Fruit fly (Drosophila melanogaster) whole organism, embryonic: ENCODE results near the gene CG9928.

Experiments
- Ada2b ChIP-seq: fragments of 200-800 bp; sonication (Bioruptor generic); IDR thresholded peaks from 2 replicates; pipeline ENCODE4 v1.3.6; 2022; ENCODE audit warnings: missing biosample characterization, missing genetic modification characterization
- Aef1 ChIP-seq: fragments of 200-800 bp; sonication (Bioruptor generic); IDR thresholded peaks from 3 replicates; pipeline ENCODE4 v1.3.6; 2022; ENCODE audit warnings: missing biosample characterization, missing genetic modification characterization
- Asciz ChIP-seq: fragments of 200-800 bp; sonication (Bioruptor generic); optimal IDR thresholded peaks from 2 replicates; lab custom pipeline; 2017; ENCODE audit warnings: missing biosample characterization, mild to moderate bottlenecking, missing genetic modification characterization, missing genetic modification reagents
- BtbVII ChIP-seq: fragments of 200-800 bp; sonication (Bioruptor generic); optimal IDR thresholded peaks from 3 replicates; lab custom pipeline; 2017; ENCODE audit warnings: missing biosample characterization, mild to moderate bottlenecking, missing genetic modification characterization
- CG12219 ChIP-seq: fragments of 200-800 bp; sonication (Bioruptor generic); optimal IDR thresholded peaks from 3 replicates; lab custom pipeline; 2018; ENCODE audit warnings: missing biosample characterization, mild to moderate bottlenecking, missing genetic modification characterization
- CG14050 ChIP-seq: fragments of 200-800 bp; sonication (Bioruptor generic); IDR thresholded peaks from 3 replicates; pipeline ENCODE4 v1.3.6; 2022; ENCODE audit warnings: missing biosample characterization, missing genetic modification characterization
- CG1603 ChIP-seq: fragments of 200-800 bp; sonication (Bioruptor generic); optimal IDR thresholded peaks from 2 replicates; lab custom pipeline; 2019; ENCODE audit warnings: missing biosample characterization, mild to moderate bottlenecking, missing genetic modification characterization, moderate library complexity
- CG17568 ChIP-seq: fragments of 200-800 bp; sonication (Bioruptor generic); optimal IDR thresholded peaks from 2 replicates; lab custom pipeline; 2018; ENCODE audit warnings: missing biosample characterization, mild to moderate bottlenecking, missing genetic modification characterization, moderate library complexity
- CG18011 ChIP-seq: fragments of 200-800 bp; sonication (Bioruptor generic); optimal IDR thresholded peaks from 2 replicates; lab custom pipeline; 2017; ENCODE audit warnings: missing biosample characterization, missing genetic modification characterization, mild to moderate bottlenecking, moderate library complexity, missing genotype
- CG4404 ChIP-seq: fragments of 200-800 bp; sonication (Bioruptor generic); IDR thresholded peaks from 2 replicates; pipeline ENCODE4 v1.3.6; 2022; ENCODE audit warnings: missing biosample characterization, missing genetic modification characterization
- CG6175 ChIP-seq: fragments of 200-800 bp; sonication (Bioruptor generic); IDR thresholded peaks from 3 replicates; pipeline ENCODE4 v1.3.6; 2022; ENCODE audit warnings: missing biosample characterization, missing genetic modification characterization
- CG6654 ChIP-seq: fragments of 200-800 bp; sonication (Bioruptor generic); optimal IDR thresholded peaks from 2 replicates; lab custom pipeline; 2017; ENCODE audit warnings: missing biosample characterization, mild to moderate bottlenecking, missing genetic modification characterization
- CG8765 ChIP-seq: fragments of 200-800 bp; sonication (Bioruptor generic); IDR thresholded peaks from 2 replicates; pipeline ENCODE4 v1.3.6; 2022; ENCODE audit warnings: missing biosample characterization, missing genetic modification characterization
- CG9437 ChIP-seq: fragments of 200-800 bp; sonication (Bioruptor generic); optimal IDR thresholded peaks from 2 replicates; lab custom pipeline; 2018; ENCODE audit warnings: missing biosample characterization, mild to moderate bottlenecking, missing genetic modification characterization
- CG9797 ChIP-seq: fragments of 200-800 bp; sonication (Bioruptor generic); optimal IDR thresholded peaks from 3 replicates; lab custom pipeline; 2018; ENCODE audit warnings: missing biosample characterization, mild to moderate bottlenecking, missing genetic modification characterization
- CkIIα-i1 ChIP-seq: fragments of 200-800 bp; sonication (Bioruptor generic); IDR thresholded peaks from 2 replicates; pipeline ENCODE4 v1.3.6; 2022; ENCODE audit warnings: missing biosample characterization, missing genetic modification characterization
- D19B ChIP-seq: fragments of 200-800 bp; sonication (Bioruptor generic); optimal IDR thresholded peaks from 2 replicates; lab custom pipeline; 2017; ENCODE audit warnings: missing biosample characterization, mild to moderate bottlenecking, missing genetic modification characterization
- Deaf1 ChIP-seq: fragments of 200-800 bp; optimal IDR thresholded peaks from 3 replicates; lab custom pipeline; 2019; ENCODE audit warnings: missing biosample characterization, mild to moderate bottlenecking, missing genetic modification characterization, moderate library complexity
- Dp ChIP-seq: fragments of 200-800 bp; sonication (Bioruptor generic); optimal IDR thresholded peaks from 2 replicates; lab custom pipeline; 2018; ENCODE audit warnings: missing biosample characterization, mild to moderate bottlenecking, missing genetic modification characterization, moderate library complexity
- Eip74EF ChIP-seq, 2 experiments: fragments of 200-800 bp in 1 of 2; fragments of >200 bp in 1 of 2; sonication (Bioruptor generic) in 1 of 2; optimal IDR thresholded peaks; 2 replicates each; lab custom pipeline; 2017 to 2019; ENCODE audit warnings: missing biosample characterization in 2 of 2, missing genetic modification characterization in 2 of 2, mild to moderate bottlenecking in 1 of 2, moderate library complexity in 1 of 2
- H15 ChIP-seq: fragments of 200-800 bp; sonication (Bioruptor generic); IDR thresholded peaks from 3 replicates; pipeline ENCODE4 v1.3.6; 2022; ENCODE audit warnings: missing biosample characterization, missing genetic modification characterization
- Hmr ChIP-seq: fragments of 200-800 bp; sonication (Bioruptor generic); optimal IDR thresholded peaks from 3 replicates; lab custom pipeline; 2017; ENCODE audit warnings: mild to moderate bottlenecking, missing biosample characterization, missing genetic modification reagents, missing genetic modification characterization
- Jarid2 ChIP-seq: fragments of 200-800 bp; sonication (Bioruptor generic); optimal IDR thresholded peaks from 3 replicates; lab custom pipeline; 2017; ENCODE audit warnings: mild to moderate bottlenecking, missing biosample characterization, missing genetic modification reagents, missing genetic modification characterization
- MESR4 ChIP-seq: fragments of 200-800 bp; sonication (Bioruptor generic); optimal IDR thresholded peaks from 2 replicates; lab custom pipeline; 2018; ENCODE audit warnings: missing biosample characterization, mild to moderate bottlenecking, missing genetic modification characterization, moderate library complexity
- Max ChIP-seq: fragments of 200-800 bp; sonication (Bioruptor generic); optimal IDR thresholded peaks from 2 replicates; lab custom pipeline; 2016; ENCODE audit warnings: missing biosample characterization, mild to moderate bottlenecking, missing genetic modification characterization
- Mrtf ChIP-seq: fragments of 200-800 bp; sonication (Bioruptor generic); IDR thresholded peaks from 3 replicates; pipeline ENCODE4 v1.3.6; 2022; ENCODE audit warnings: missing biosample characterization, missing genetic modification characterization
- Nf-YA ChIP-seq: fragments of 200-800 bp; sonication (Bioruptor generic); IDR thresholded peaks from 2 replicates; pipeline ENCODE4 v1.3.6; 2022; ENCODE audit warnings: missing biosample characterization, missing genetic modification characterization
- Oaz ChIP-seq: fragments of 200-800 bp; sonication (Bioruptor generic); IDR thresholded peaks from 2 replicates; pipeline ENCODE4 v1.3.6; 2022; ENCODE audit warnings: missing biosample characterization, missing genetic modification characterization
- Ptx1 ChIP-seq: fragments of 200-800 bp; sonication (Bioruptor generic); IDR thresholded peaks from 2 replicates; pipeline ENCODE4 v1.3.6; 2022; ENCODE audit warnings: missing biosample characterization, missing genetic modification characterization
- Side ChIP-seq: fragments of 200-800 bp; sonication (Bioruptor generic); optimal IDR thresholded peaks from 2 replicates; lab custom pipeline; 2016; ENCODE audit warnings: missing biosample characterization, missing genetic modification characterization
- Six4 ChIP-seq: fragments of 200-800 bp; sonication (Bioruptor generic); optimal IDR thresholded peaks from 2 replicates; lab custom pipeline; 2016; ENCODE audit warnings: missing biosample characterization, missing genetic modification characterization
- al ChIP-seq: fragments of 200-800 bp; sonication (Bioruptor generic); IDR thresholded peaks from 2 replicates; pipeline ENCODE4 v1.3.6; 2022; ENCODE audit warnings: missing biosample characterization, missing genetic modification characterization
- bcd ChIP-seq: fragments of 200-800 bp; sonication (Bioruptor generic); optimal IDR thresholded peaks from 2 replicates; lab custom pipeline; 2017; ENCODE audit warnings: missing biosample characterization, mild to moderate bottlenecking, missing genetic modification characterization
- danr ChIP-seq: fragments of 200-800 bp; sonication (Bioruptor generic); IDR thresholded peaks from 2 replicates; pipeline ENCODE4 v1.3.6; 2022; ENCODE audit warnings: missing biosample characterization, missing genetic modification characterization
- dmrt11E ChIP-seq: fragments of 200-800 bp; sonication (Bioruptor generic); optimal IDR thresholded peaks from 3 replicates; lab custom pipeline; 2018; ENCODE audit warnings: missing biosample characterization, mild to moderate bottlenecking, missing genetic modification characterization, moderate library complexity
- dmrt99B ChIP-seq: fragments of 200-800 bp; sonication (Bioruptor generic); optimal IDR thresholded peaks from 2 replicates; lab custom pipeline; 2018; ENCODE audit warnings: missing biosample characterization, mild to moderate bottlenecking, missing genetic modification characterization, moderate library complexity
- eyg ChIP-seq: fragments of 200-800 bp; sonication (Bioruptor generic); optimal IDR thresholded peaks from 3 replicates; lab custom pipeline; 2016; ENCODE audit warnings: missing biosample characterization, missing genetic modification characterization
- gfzf ChIP-seq: fragments of 200-800 bp; sonication (Bioruptor generic); optimal IDR thresholded peaks from 2 replicates; lab custom pipeline; 2016; ENCODE audit warnings: missing biosample characterization, mild to moderate bottlenecking, missing genetic modification characterization, moderate library complexity
- mirr ChIP-seq: fragments of 200-800 bp; sonication (Bioruptor generic); optimal IDR thresholded peaks from 3 replicates; lab custom pipeline; 2018; ENCODE audit warnings: missing biosample characterization, mild to moderate bottlenecking, missing genetic modification characterization
- nmo ChIP-seq: fragments of 200-800 bp; sonication (Bioruptor generic); optimal IDR thresholded peaks from 2 replicates; lab custom pipeline; 2018; ENCODE audit warnings: missing biosample characterization, mild to moderate bottlenecking, missing genetic modification characterization, moderate library complexity
- p53 ChIP-seq: fragments of 200-800 bp; sonication (Bioruptor generic); optimal IDR thresholded peaks from 2 replicates; lab custom pipeline; 2016; ENCODE audit warnings: missing biosample characterization, missing genetic modification characterization
- pho ChIP-seq: fragments of 200-800 bp; sonication (Bioruptor generic); optimal IDR thresholded peaks from 2 replicates; lab custom pipeline; 2016; ENCODE audit warnings: missing biosample characterization, missing genetic modification characterization
- pzg ChIP-seq: fragments of 200-800 bp; sonication (Bioruptor generic); optimal IDR thresholded peaks from 3 replicates; lab custom pipeline; 2018; ENCODE audit warnings: missing biosample characterization, mild to moderate bottlenecking, missing genetic modification characterization, moderate library complexity
- row ChIP-seq: fragments of 200-800 bp; sonication (Bioruptor generic); IDR thresholded peaks from 3 replicates; pipeline ENCODE4 v1.3.6; 2022; ENCODE audit warnings: missing biosample characterization, missing genetic modification characterization
- schlank ChIP-seq: fragments of 200-800 bp; sonication (Bioruptor generic); optimal IDR thresholded peaks from 2 replicates; lab custom pipeline; 2018; ENCODE audit warnings: missing biosample characterization, mild to moderate bottlenecking, missing genetic modification characterization
- sens ChIP-seq: fragments of 200-800 bp; sonication (Bioruptor generic); peaks from one replicate; lab custom pipeline; 2016; ENCODE audit warnings: missing biosample characterization, missing genetic modification characterization
- sisA ChIP-seq: fragments of 200-800 bp; sonication (Bioruptor generic); IDR thresholded peaks from 2 replicates; pipeline ENCODE4 v1.3.6; 2022; ENCODE audit warnings: missing biosample characterization, missing genetic modification characterization
- stc ChIP-seq: fragments of 200-800 bp; sonication (Bioruptor generic); IDR thresholded peaks from 2 replicates; pipeline ENCODE4 v1.3.6; 2022; ENCODE audit warnings: missing biosample characterization, missing genetic modification characterization
- trh ChIP-seq: fragments of 200-800 bp; sonication (Bioruptor generic); optimal IDR thresholded peaks from 2 replicates; lab custom pipeline; 2016; ENCODE audit warnings: missing biosample characterization, missing genetic modification characterization

The CG9928 gene

dm6 chr2L:13164994-13165801 lies 22.5 kb upstream of the CG9928 start, which contains the start of gene Sirt1 (continued):
- TF ChIP-seq CG6175 (0 out of 3 replicates have a peak, but pooled peaks have one; percentile 36), schlank (tag; lab: Kevin White, UChicago) (peak; percentile 41), CG9437 (peak; percentile 94), Max (peak; percentile 49), CG6654 (GFP tag; lab: Kevin White, UChicago) (peak; percentile 67), sisA (GFP tag; lab: Robert Waterston, UW) (peak; percentile 78), H15 (GFP tag; lab: Robert Waterston, UW) (peak; percentile 56; the same call in 2 of the 3 replicates), eyg (GFP tag; lab: Kevin White, UChicago) (peak; percentile 4), row (GFP tag; lab: Robert Waterston, UW) (peak; percentile 93), Deaf1 (tag; lab: Kevin White, UChicago) (peak; percentile 59), D19B (peak; percentile 75), CG17568 (GFP tag; lab: Kevin White, UChicago) (peak; percentile 35), Ptx1 (GFP tag; lab: Robert Waterston, UW) (peak; percentile 89), pho (GFP tag; lab: Kevin White, UChicago) (peak; percentile 52), Eip74EF (GFP tag; optimal IDR thresholded peaks at IDR 0.05; lab: Kevin White, UChicago) (peak in 1 of 2 experiments; percentile 67), Dp (GFP tag; lab: Kevin White, UChicago) (no peak), Side (GFP tag; lab: Kevin White, UChicago) (no peak), al (GFP tag; lab: Robert Waterston, UW) (peak; percentile 77), dmrt99B (tag; lab: Kevin White, UChicago) (no peak), pzg (GFP tag; lab: Kevin White, UChicago) (peak; percentile 56), Oaz (GFP tag; lab: Robert Waterston, UW) (peak; percentile 59), stc (GFP tag; lab: Robert Waterston, UW) (peak; percentile 50; the same call in 1 of the 2 replicates), Aef1 (GFP tag; lab: Robert Waterston, UW) (peak; percentile 71; the same call in 2 of the 3 replicates), nmo (GFP tag; lab: Kevin White, UChicago) (peak; percentile 95), CG14050 (GFP tag; lab: Robert Waterston, UW) (0 out of 3 replicates have a peak, but pooled peaks have one; percentile 47), gfzf (GFP tag; lab: Kevin White, UChicago) (peak; percentile 82), CG9797 (peak; percentile 70), CkIIα-i1 (no peak), mirr (GFP tag; lab: Kevin White, UChicago) (no peak), Asciz (GFP tag; lab: Kevin White, UChicago) (peak; percentile 48), dmrt11E (tag; lab: Kevin White, UChicago) (peak; percentile 92), Six4 (GFP tag; lab: Kevin White, UChicago) (peak; percentile 83), CG18011 (GFP tag; lab: Kevin White, UChicago) (peak; percentile 47), CG4404 (peak; percentile 86), BtbVII (peak; percentile 53), danr (GFP tag; lab: Robert Waterston, UW) (no peak; the same call in 1 of the 2 replicates), p53 (GFP tag; lab: Kevin White, UChicago) (no peak), CG8765 (GFP tag; lab: Robert Waterston, UW) (peak; percentile 49; the same call in 1 of the 2 replicates), sens (peak; percentile 91), Hmr (GFP tag; lab: Kevin White, UChicago) (peak; percentile 86), Ada2b (GFP tag; lab: Robert Waterston, UW) (peak; percentile 28; the same call in 1 of the 2 replicates), Jarid2 (GFP tag; lab: Kevin White, UChicago) (peak; percentile 26), Nf-YA (no peak), MESR4 (GFP tag; lab: Kevin White, UChicago) (peak; percentile 99), bcd (peak; percentile 91), CG12219 (peak; percentile 16), Mrtf (GFP tag; lab: Robert Waterston, UW) (peak; percentile 66), CG1603 (tag; lab: Kevin White, UChicago) (no peak), trh (GFP tag; lab: Kevin White, UChicago) (peak; percentile 57)
